Fruit fly (Drosophila melanogaster): ENCODE data around the gene CG10621.

DNA sequence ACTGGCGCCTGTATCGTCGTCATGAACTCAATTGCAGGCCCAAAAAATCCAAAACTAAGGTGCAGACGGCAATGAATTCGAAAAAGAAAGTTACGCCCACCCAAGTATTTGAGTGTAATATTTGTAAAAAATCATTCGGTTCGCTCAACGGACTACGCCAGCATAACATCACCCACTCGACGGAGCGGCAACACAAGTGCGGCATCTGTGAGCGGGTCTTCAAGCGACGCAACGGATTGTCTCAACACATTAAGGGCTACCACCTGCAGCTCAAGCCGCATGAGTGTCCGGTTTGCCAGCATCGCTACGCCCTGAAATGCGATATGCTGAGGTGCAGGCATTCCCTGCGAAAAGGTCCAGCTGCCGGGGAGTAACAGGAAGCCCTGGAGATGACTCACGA lies 22.5 kb upstream of the CG10621 start:
- TF ChIP-seq CG32006 (GFP tag; optimal IDR thresholded peaks at IDR 0.05) (no peak), Sox102F (GFP tag; optimal IDR thresholded peaks at IDR 0.05) (no peak), CG34406 (GFP tag; optimal IDR thresholded peaks at IDR 0.05) (no peak), CG4318 (GFP tag; optimal IDR thresholded peaks at IDR 0.05) (no peak), CG8319 (GFP tag; optimal IDR thresholded peaks at IDR 0.05) (no peak)
